Fruit fly (Drosophila melanogaster) Kc167 (cell line): ENCODE measurements around the gene Trm1.

ENCODE experiments used
- Myc ChIP-seq: fragments of >200 bp; optimal IDR thresholded peaks from 2 replicates; lab custom pipeline; 2017; ENCODE audit warnings: missing external identifiers
- Sin3A ChIP-seq: fragments of >200 bp; optimal IDR thresholded peaks from 2 replicates; lab custom pipeline; 2018; ENCODE audit warnings: missing external identifiers
- h ChIP-seq: fragments of >200 bp; optimal IDR thresholded peaks from 3 replicates; lab custom pipeline; 2018; ENCODE audit warnings: missing external identifiers
- insv ChIP-seq: fragments of >200 bp; optimal IDR thresholded peaks from 3 replicates; lab custom pipeline; 2018; ENCODE audit warnings: missing external identifiers
- psq ChIP-seq: fragments of >200 bp; optimal IDR thresholded peaks from 2 replicates; lab custom pipeline; 2017; ENCODE audit warnings: missing external identifiers
- ttk ChIP-seq: sonication (Bioruptor generic); optimal IDR thresholded peaks from 2 replicates; lab custom pipeline; 2017; ENCODE audit warnings: missing external identifiers

- TF ChIP-seq Myc (lab: Kevin White, UChicago) (no peak), insv (lab: Kevin White, UChicago) (no peak), h (lab: Kevin White, UChicago) (no peak), psq (no peak), Sin3A (no peak), ttk (no peak)
These were observed 3.3 kb upstream of the Trm1 start, which contains the start of gene Fam92 for dm6 chr2L:12424555-12424954.
